Worm (Caenorhabditis elegans): Measurements from ENCODE around the gene phf-15.

ce11 chrIII:3344573-3344972, 21.9 kb downstream of the phf-15 start, which contains the start of gene gei-1:
- TF ChIP-seq B0310.2 (tag; optimal IDR thresholded peaks at IDR 0.05) (no peak), ama-1 (optimal IDR thresholded peaks at IDR 0.05) (no peak), tra-4 (tag; optimal IDR thresholded peaks at IDR 0.05) (no peak)

Data from whole organism, early embryonic.